Worm (Caenorhabditis elegans) whole organism, mixed stage, embryonic: Measurements from ENCODE around the gene F17A9.5.

Experiments
- bed-3 ChIP-seq: fragments of 200-800 bp; sonication (Bioruptor generic); optimal IDR thresholded peaks from 3 replicates; lab custom pipeline; 2018; ENCODE audit warnings: mild to moderate bottlenecking, missing genetic modification characterization, moderate library complexity, missing compliant biosample characterization
- blmp-1 ChIP-seq: fragments of 150-350 bp; optimal IDR thresholded peaks from 2 replicates; lab custom pipeline; 2014; ENCODE audit warnings: missing biosample characterization, missing genetic modification characterization
- ceh-39 ChIP-seq: fragments of 150-350 bp; optimal IDR thresholded peaks from 2 replicates; lab custom pipeline; 2014; ENCODE audit warnings: missing biosample characterization, missing genetic modification characterization
- ceh-43 ChIP-seq: fragments of 200-800 bp; sonication (Bioruptor generic); optimal IDR thresholded peaks from 2 replicates; lab custom pipeline; 2018; ENCODE audit warnings: mild to moderate bottlenecking, missing genetic modification characterization, moderate library complexity, missing compliant biosample characterization
- ceh-83 ChIP-seq: fragments of 200-800 bp; sonication (Bioruptor generic); optimal IDR thresholded peaks from 2 replicates; lab custom pipeline; 2018; ENCODE audit warnings: mild to moderate bottlenecking, missing genetic modification characterization, missing compliant biosample characterization
- ces-1 ChIP-seq: fragments of 150-350 bp; optimal IDR thresholded peaks from 2 replicates; lab custom pipeline; 2014; ENCODE audit warnings: missing biosample characterization, missing genetic modification reagents, missing genetic modification characterization
- drap-1 ChIP-seq: fragments of 200-800 bp; sonication (Bioruptor generic); optimal IDR thresholded peaks from 3 replicates; lab custom pipeline; 2018; ENCODE audit warnings: mild to moderate bottlenecking, missing genetic modification characterization, missing compliant biosample characterization
- elt-1 ChIP-seq: sonication (generic microtip); optimal IDR thresholded peaks from 2 replicates; lab custom pipeline; 2017; ENCODE audit warnings: missing genetic modification characterization, mild to moderate bottlenecking, missing compliant biosample characterization, antibody characterized with exemption, moderate library complexity, borderline replicate concordance; ENCODE audit not compliant: insufficient read depth
- flh-1 ChIP-seq: fragments of 200-800 bp; sonication (Bioruptor generic); optimal IDR thresholded peaks from 2 replicates; lab custom pipeline; 2018; ENCODE audit warnings: mild to moderate bottlenecking, missing genetic modification characterization, moderate library complexity, missing compliant biosample characterization
- ham-2 ChIP-seq: fragments of 200-800 bp; sonication (Bioruptor generic); optimal IDR thresholded peaks from 2 replicates; lab custom pipeline; 2018; ENCODE audit warnings: mild to moderate bottlenecking, missing genetic modification characterization, missing compliant biosample characterization
- lin-13 ChIP-seq: fragments of 150-350 bp; optimal IDR thresholded peaks from 2 replicates; lab custom pipeline; 2014; ENCODE audit warnings: missing biosample characterization, missing genetic modification characterization
- lin-32 ChIP-seq: fragments of 200-800 bp; sonication (Bioruptor generic); optimal IDR thresholded peaks from 2 replicates; lab custom pipeline; 2018; ENCODE audit warnings: mild to moderate bottlenecking, missing genetic modification characterization, missing compliant biosample characterization
- lsy-2 ChIP-seq: fragments of 150-350 bp; optimal IDR thresholded peaks from 2 replicates; lab custom pipeline; 2014; ENCODE audit warnings: missing biosample characterization, missing genetic modification characterization
- mab-5 ChIP-seq: fragments of 150-350 bp; optimal IDR thresholded peaks from 2 replicates; lab custom pipeline; 2014; ENCODE audit warnings: missing biosample characterization, missing genetic modification characterization
- mls-2 ChIP-seq: sonication (generic microtip); optimal IDR thresholded peaks from 2 replicates; lab custom pipeline; 2016; ENCODE audit warnings: mild to moderate bottlenecking, missing genetic modification characterization, moderate library complexity, missing compliant biosample characterization
- nhr-12 ChIP-seq: fragments of 150-350 bp; optimal IDR thresholded peaks from 2 replicates; lab custom pipeline; 2014; ENCODE audit warnings: missing biosample characterization, missing genetic modification characterization
- nhr-2 ChIP-seq: fragments of 150-350 bp; optimal IDR thresholded peaks from 2 replicates; lab custom pipeline; 2014; ENCODE audit warnings: missing biosample characterization, missing genetic modification characterization
- nhr-237 ChIP-seq: fragments of 150-350 bp; optimal IDR thresholded peaks from 2 replicates; lab custom pipeline; 2014; ENCODE audit warnings: missing biosample characterization, missing genetic modification characterization
- nhr-28 ChIP-seq: fragments of 150-350 bp; optimal IDR thresholded peaks from 2 replicates; lab custom pipeline; 2014; ENCODE audit warnings: missing biosample characterization, missing genetic modification characterization
- nhr-76 ChIP-seq: sonication (generic microtip); optimal IDR thresholded peaks from 2 replicates; lab custom pipeline; 2017; ENCODE audit warnings: missing biosample characterization, missing genetic modification characterization
- pha-4 ChIP-seq: fragments of 150-350 bp; optimal IDR thresholded peaks from 2 replicates; lab custom pipeline; 2018; ENCODE audit warnings: missing biosample characterization, missing genetic modification reagents, missing genetic modification characterization
- sem-2 ChIP-seq: fragments of 200-800 bp; sonication (Bioruptor generic); optimal IDR thresholded peaks from 2 replicates; lab custom pipeline; 2018; ENCODE audit warnings: mild to moderate bottlenecking, missing genetic modification characterization, missing compliant biosample characterization
- snpc-4 ChIP-seq: fragments of 150-350 bp; optimal IDR thresholded peaks from 2 replicates; lab custom pipeline; 2014; ENCODE audit warnings: missing biosample characterization, missing genetic modification characterization
- sptf-1 ChIP-seq: sonication (generic microtip); optimal IDR thresholded peaks from 2 replicates; lab custom pipeline; 2017; ENCODE audit warnings: mild to moderate bottlenecking, missing genetic modification characterization, moderate library complexity, missing compliant biosample characterization
- tbx-8 ChIP-seq: fragments of 200-800 bp; sonication (Bioruptor generic); optimal IDR thresholded peaks from 2 replicates; lab custom pipeline; 2018; ENCODE audit warnings: mild to moderate bottlenecking, missing genetic modification characterization, moderate library complexity, missing compliant biosample characterization
- unc-120 ChIP-seq: sonication (generic microtip); optimal IDR thresholded peaks from 2 replicates; lab custom pipeline; 2017; ENCODE audit warnings: missing genetic modification characterization, missing compliant biosample characterization; ENCODE audit not compliant: poor library complexity, severe bottlenecking
- unc-39 ChIP-seq: fragments of 150-350 bp; optimal IDR thresholded peaks from 2 replicates; lab custom pipeline; 2014; ENCODE audit warnings: missing biosample characterization, missing genetic modification characterization
- unc-62 ChIP-seq: fragments of 150-350 bp; optimal IDR thresholded peaks from 2 replicates; lab custom pipeline; 2014; ENCODE audit warnings: missing biosample characterization, missing genetic modification reagents, missing genetic modification characterization
- zip-8 ChIP-seq: fragments of 150-350 bp; optimal IDR thresholded peaks from 2 replicates; lab custom pipeline; 2014; ENCODE audit warnings: missing biosample characterization, missing genetic modification characterization

Gene F17A9.5

DNA sequence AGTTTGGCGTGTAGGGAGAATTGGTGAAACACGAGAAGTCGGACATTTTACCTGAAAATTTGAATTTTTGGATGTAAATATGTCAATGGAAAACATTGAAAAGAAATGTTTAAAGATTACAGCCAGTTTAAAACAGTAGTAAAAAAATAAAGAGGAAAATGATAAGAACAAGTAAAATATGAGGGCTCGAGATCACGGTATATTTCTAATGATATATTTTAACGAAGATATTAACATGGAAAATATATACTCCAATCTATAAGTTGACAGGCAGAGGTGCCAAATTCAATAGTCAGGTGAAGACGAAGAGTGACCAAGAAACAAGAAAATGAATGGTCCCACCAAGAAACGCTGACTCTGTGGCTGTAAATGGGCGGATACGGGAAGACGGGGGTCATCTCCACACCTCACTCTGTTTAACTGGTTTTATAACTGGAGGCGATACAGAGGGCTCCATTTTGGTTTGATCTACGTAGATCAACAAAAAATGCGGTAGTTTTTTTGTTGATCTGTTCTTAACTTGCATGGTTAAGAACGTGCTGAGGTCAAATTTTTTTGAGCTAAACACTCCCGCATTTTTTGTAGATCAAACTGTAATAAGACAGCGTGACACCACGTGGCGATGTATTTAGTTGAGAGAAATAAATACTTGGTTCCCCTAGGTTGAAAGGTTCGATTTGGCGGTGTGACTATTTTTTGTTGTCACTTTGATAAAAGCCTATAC is 7.5 kb upstream of the F17A9.5 start, which contains the start of gene ceh-49:
Gene ceh-49 (minus strand): TSS at position 51 of the 724 bp plus-strand sequence.
- TF ChIP-seq tbx-8 (no peak), lin-32 (GFP tag; lab: Kevin White, UChicago) (no peak), unc-39 (tag; lab: Kevin White, UChicago) (no peak)

DNA sequence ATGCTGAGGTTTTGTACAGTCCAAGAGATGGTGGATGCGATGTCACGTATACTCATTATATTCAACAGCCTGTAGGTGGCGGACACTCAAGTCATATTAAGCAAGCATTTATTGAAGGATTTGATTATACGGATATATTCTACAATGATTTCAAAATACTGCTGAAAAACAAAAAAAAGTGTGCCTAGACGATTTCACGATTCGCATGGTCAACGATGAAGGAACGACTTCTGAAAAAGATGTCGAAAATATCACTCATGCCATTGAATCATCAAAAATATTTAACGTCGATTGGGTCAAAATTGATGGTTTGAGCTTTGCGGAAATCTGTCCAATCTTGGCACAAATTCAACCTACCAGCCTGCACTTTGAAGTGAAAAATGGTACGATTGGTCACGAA is 4.2 kb upstream of the F17A9.5 start:
- TF ChIP-seq ceh-83 (GFP tag; lab: Kevin White, UChicago) (no peak), mab-5 (no peak), lin-13 (tag; lab: Kevin White, UChicago) (no peak), bed-3 (GFP tag; lab: Kevin White, UChicago) (no peak), unc-120 (tag; lab: Kevin White, UChicago) (no peak), elt-1 (tag; lab: Kevin White, UChicago) (no peak), unc-39 (tag; lab: Kevin White, UChicago) (no peak), drap-1 (GFP tag; lab: Kevin White, UChicago) (no peak), ceh-39 (tag; lab: Kevin White, UChicago) (no peak), nhr-237 (tag; lab: Kevin White, UChicago) (no peak), snpc-4 (no peak), nhr-12 (tag; lab: Kevin White, UChicago) (no peak), nhr-28 (tag; lab: Kevin White, UChicago) (no peak), nhr-76 (tag; lab: Kevin White, UChicago) (no peak), ham-2 (GFP tag; lab: Kevin White, UChicago) (no peak), zip-8 (no peak)

DNA sequence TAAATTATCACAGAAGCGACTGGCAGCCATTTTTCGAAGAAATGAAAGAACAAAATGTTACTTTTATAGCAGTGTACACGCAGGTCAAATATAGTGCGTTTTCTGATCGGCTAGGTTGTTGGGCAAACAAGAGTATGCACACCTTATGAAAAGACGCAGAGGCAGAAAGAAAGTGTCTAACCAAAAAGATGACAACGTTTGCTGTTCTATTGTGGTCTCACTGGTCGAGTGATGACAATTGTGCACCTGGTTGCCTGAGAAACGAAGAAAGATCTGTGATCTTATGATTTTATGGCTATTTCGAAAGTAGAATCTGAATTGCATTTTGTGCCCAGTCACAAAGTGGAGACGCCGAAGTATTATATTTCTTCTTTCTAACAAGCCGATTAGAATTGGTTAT is 2.3 kb downstream of the F17A9.5 start, which contains the start of gene F17A9.4:
Gene F17A9.4 (minus strand): TSS at position 97 of the 400 bp plus-strand sequence.
- TF ChIP-seq pha-4 (tag; lab: Kevin White, UChicago) (peak; percentile 9), nhr-237 (tag; lab: Kevin White, UChicago) (no peak)

DNA sequence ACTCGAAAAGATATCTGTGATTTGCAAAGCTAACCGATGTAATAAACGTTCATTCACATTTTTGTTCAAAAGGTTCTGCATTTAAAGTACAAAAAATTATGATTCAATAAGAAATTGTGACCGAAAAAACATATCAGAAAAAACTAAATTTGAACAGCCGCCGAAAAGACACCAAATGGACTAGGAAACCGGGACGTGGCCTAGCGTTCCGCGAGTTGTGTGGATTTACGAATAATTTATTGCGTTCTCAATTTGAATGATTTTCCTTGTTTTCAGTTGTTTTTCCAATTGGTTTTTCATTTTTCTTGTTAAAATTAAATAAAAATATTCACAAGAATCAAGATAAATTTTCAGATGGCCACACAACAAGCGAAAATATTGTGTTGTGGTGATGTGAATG is 5.3 kb downstream of the F17A9.5 start, which contains the start of gene cwf-19L1:
Gene cwf-19L1 (plus strand): TSS at position 355 of the 400 bp plus-strand sequence.
- TF ChIP-seq unc-120 (tag; lab: Kevin White, UChicago) (no peak), ham-2 (GFP tag; lab: Kevin White, UChicago) (no peak), sptf-1 (tag; lab: Kevin White, UChicago) (peak; percentile 30), ceh-39 (tag; lab: Kevin White, UChicago) (no peak), nhr-2 (tag; lab: Kevin White, UChicago) (no peak), ceh-83 (GFP tag; lab: Kevin White, UChicago) (no peak), flh-1 (no peak), ces-1 (GFP tag; lab: Kevin White, UChicago) (peak; percentile 29), lsy-2 (tag; lab: Kevin White, UChicago) (peak; percentile 37), elt-1 (tag; lab: Kevin White, UChicago) (no peak), ceh-43 (GFP tag; lab: Kevin White, UChicago) (no peak)
- TF ChIP-seq, all 35 proteins: peak for 3

DNA sequence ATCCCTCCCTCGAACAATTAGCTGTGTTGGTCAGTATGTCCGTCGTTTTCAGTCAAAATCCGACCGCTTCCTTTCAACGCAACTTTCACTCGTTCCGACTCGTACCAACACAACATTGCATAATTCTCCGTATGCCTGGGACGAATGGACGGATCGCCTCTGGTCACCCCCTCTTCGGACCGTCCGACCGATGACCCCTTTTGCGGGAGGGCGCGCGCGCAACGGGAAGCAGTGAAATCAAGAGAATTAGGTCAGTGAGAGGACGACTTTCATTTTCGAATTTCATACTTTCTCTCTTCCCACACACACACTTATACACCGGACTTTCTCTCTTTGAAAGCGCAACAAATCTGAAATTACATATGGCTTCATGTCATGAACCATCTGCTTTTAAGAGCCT is 7.4 kb downstream of the F17A9.5 start, which contains the start of gene atf-8:
Gene atf-8 (plus strand): TSS at position 234 of the 400 bp plus-strand sequence.
- TF ChIP-seq unc-62 (GFP tag; lab: Kevin White, UChicago) (no peak), ham-2 (GFP tag; lab: Kevin White, UChicago) (peak; percentile 77), blmp-1 (tag; lab: Kevin White, UChicago) (peak; percentile 99)

DNA sequence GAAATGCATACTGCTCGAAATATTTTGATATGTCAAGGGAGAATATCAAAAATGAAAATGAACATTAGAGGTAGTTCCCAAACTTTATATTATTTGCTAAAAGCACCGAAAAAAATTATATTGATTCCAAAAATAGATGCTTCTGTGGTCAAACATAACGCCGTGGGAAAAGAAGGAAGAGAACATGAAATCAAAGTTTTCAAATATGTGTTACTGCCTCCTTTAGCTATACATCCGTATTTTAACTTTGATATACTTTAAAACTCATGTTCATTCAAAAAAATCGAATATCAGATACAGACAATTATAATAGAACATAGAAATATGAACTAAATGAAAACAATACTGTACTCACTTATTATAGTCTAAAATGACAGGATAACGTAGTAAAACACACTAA is 9.4 kb downstream of the F17A9.5 start, which contains the start of gene Y38A10A.11:
Gene Y38A10A.11 (minus strand): TSS at position 101 of the 400 bp plus-strand sequence.
- TF ChIP-seq unc-62 (GFP tag; lab: Kevin White, UChicago) (no peak), nhr-28 (tag; lab: Kevin White, UChicago) (no peak), blmp-1 (tag; lab: Kevin White, UChicago) (no peak), lsy-2 (tag; lab: Kevin White, UChicago) (no peak), sem-2 (GFP tag; lab: Kevin White, UChicago) (no peak), nhr-2 (tag; lab: Kevin White, UChicago) (no peak), unc-39 (tag; lab: Kevin White, UChicago) (no peak), mls-2 (no peak)
- TF ChIP-seq, all 35 proteins: peak for 0
